Worm (Caenorhabditis elegans) whole organism, young adult: Measurements from ENCODE around the gene ZC250.2.

Experiments used
- D2030.7 ChIP-seq: fragments of 200-800 bp; sonication (Bioruptor generic); IDR thresholded peaks from 2 replicates; pipeline ENCODE4 v1.3.6; 2022; ENCODE audit warnings: missing genetic modification reagents, missing genetic modification characterization, missing compliant biosample characterization
- F52B5.7 ChIP-seq: sonication (generic microtip); optimal IDR thresholded peaks from 2 replicates; lab custom pipeline; 2016; ENCODE audit warnings: mild to moderate bottlenecking, missing genetic modification characterization, missing compliant biosample characterization
- Y79H2A.3 ChIP-seq: fragments of 200-800 bp; sonication (Bioruptor generic); conservative IDR thresholded peaks from 2 replicates; pipeline ENCODE4 v1.3.6; 2022; ENCODE audit warnings: missing genetic modification reagents, missing genetic modification characterization, missing compliant biosample characterization
- Y95B8A.8 ChIP-seq: fragments of 200-800 bp; sonication (Bioruptor generic); IDR thresholded peaks from 2 replicates; pipeline ENCODE4 v1.3.6; 2022; ENCODE audit warnings: missing genetic modification reagents, missing genetic modification characterization, missing compliant biosample characterization
- ama-1 ChIP-seq, 3 experiments: fragments of 150-350 bp in 1 of 3; sonication (generic microtip) in 2 of 3; optimal IDR thresholded peaks; 2 replicates each; lab custom pipeline; 2014 to 2018; ENCODE audit warnings: missing biosample characterization in 2 of 3, missing genetic modification characterization in 2 of 3, missing genetic modification reagents in 2 of 3
- bed-2 ChIP-seq: fragments of 200-800 bp; sonication (Bioruptor generic); IDR thresholded peaks from 2 replicates; pipeline ENCODE4 v1.3.6; 2022; ENCODE audit warnings: missing genetic modification reagents, missing genetic modification characterization, missing compliant biosample characterization
- cebp-1 ChIP-seq, 2 experiments: fragments of 200-800 bp in 1 of 2; sonication (Bioruptor generic) in 1 of 2; sonication (generic microtip) in 1 of 2; IDR thresholded peaks in 1 of 2; optimal IDR thresholded peaks in 1 of 2; 2 replicates each; pipeline versions ENCODE4 v1.3.6 to Lab custom; 2017 to 2022; ENCODE audit warnings: missing compliant biosample characterization in 2 of 2, missing genetic modification characterization in 2 of 2, mild to moderate bottlenecking in 1 of 2, missing genetic modification reagents in 1 of 2, moderate library complexity in 1 of 2
- ceh-100 ChIP-seq: fragments of 200-800 bp; sonication (Bioruptor generic); IDR thresholded peaks from 2 replicates; pipeline ENCODE4 v1.3.6; 2022; ENCODE audit warnings: missing genetic modification reagents, missing genetic modification characterization, missing compliant biosample characterization
- ceh-27 ChIP-seq: fragments of 200-800 bp; sonication (Bioruptor generic); optimal IDR thresholded peaks from 2 replicates; lab custom pipeline; 2018; ENCODE audit warnings: mild to moderate bottlenecking, missing genetic modification characterization, moderate library complexity, missing compliant biosample characterization
- ceh-91 ChIP-seq: fragments of 200-800 bp; sonication (Bioruptor generic); IDR thresholded peaks from 2 replicates; pipeline ENCODE4 v1.3.6; 2022; ENCODE audit warnings: missing genetic modification reagents, missing genetic modification characterization, missing compliant biosample characterization
- chd-7 ChIP-seq: sonication (generic microtip); optimal IDR thresholded peaks from 2 replicates; lab custom pipeline; 2016; ENCODE audit warnings: mild to moderate bottlenecking, missing genetic modification characterization, moderate library complexity, missing compliant biosample characterization
- die-1 ChIP-seq: sonication (generic microtip); optimal IDR thresholded peaks from 2 replicates; lab custom pipeline; 2016; ENCODE audit warnings: missing genotype, mild to moderate bottlenecking, missing genetic modification characterization, missing compliant biosample characterization
- egl-44 ChIP-seq: fragments of 200-800 bp; sonication (Bioruptor generic); IDR thresholded peaks from 2 replicates; pipeline ENCODE4 v1.3.6; 2022; ENCODE audit warnings: missing genetic modification reagents, missing genetic modification characterization, missing compliant biosample characterization
- hmg-20 ChIP-seq: fragments of 200-800 bp; sonication (Bioruptor generic); IDR thresholded peaks from 2 replicates; pipeline ENCODE4 v1.3.6; 2022; ENCODE audit warnings: missing genetic modification reagents, missing genetic modification characterization, missing compliant biosample characterization
- hsf-1 ChIP-seq: fragments of 200-800 bp; sonication (Bioruptor generic); IDR thresholded peaks from 2 replicates; pipeline ENCODE4 v1.3.6; 2022; ENCODE audit warnings: missing genetic modification reagents, missing genetic modification characterization, missing compliant biosample characterization
- lag-1 ChIP-seq: fragments of 200-800 bp; sonication (Bioruptor generic); IDR thresholded peaks from 2 replicates; pipeline ENCODE4 v1.3.6; 2022; ENCODE audit warnings: missing genetic modification reagents, missing genetic modification characterization, missing compliant biosample characterization
- lin-54 ChIP-seq: fragments of 200-800 bp; sonication (Bioruptor generic); optimal IDR thresholded peaks from 2 replicates; lab custom pipeline; 2018; ENCODE audit warnings: mild to moderate bottlenecking, missing genetic modification characterization, missing compliant biosample characterization
- lir-1 ChIP-seq: fragments of 200-800 bp; sonication (Bioruptor generic); conservative IDR thresholded peaks from 2 replicates; pipeline ENCODE4 v1.3.6; 2022; ENCODE audit warnings: missing genetic modification reagents, missing genetic modification characterization, missing compliant biosample characterization
- lsy-27 ChIP-seq: sonication (generic microtip); optimal IDR thresholded peaks from 2 replicates; lab custom pipeline; 2017; ENCODE audit warnings: missing genetic modification characterization, mild to moderate bottlenecking, missing compliant biosample characterization, antibody characterized with exemption, missing genotype, borderline replicate concordance; ENCODE audit not compliant: insufficient read depth
- madf-10 ChIP-seq: sonication (generic microtip); optimal IDR thresholded peaks from 2 replicates; lab custom pipeline; 2016; ENCODE audit warnings: mild to moderate bottlenecking, missing genetic modification characterization, missing compliant biosample characterization
- madf-3 ChIP-seq: fragments of 200-800 bp; sonication (Bioruptor generic); IDR thresholded peaks from 2 replicates; pipeline ENCODE4 v1.3.6; 2022; ENCODE audit warnings: missing genetic modification reagents, missing genetic modification characterization, missing compliant biosample characterization
- mel-28 ChIP-seq: sonication (generic microtip); optimal IDR thresholded peaks from 2 replicates; lab custom pipeline; 2016; ENCODE audit warnings: borderline replicate concordance, mild to moderate bottlenecking, missing genetic modification characterization, missing compliant biosample characterization
- nfya-1 ChIP-seq: sonication (generic microtip); optimal IDR thresholded peaks from 2 replicates; lab custom pipeline; 2017; ENCODE audit warnings: antibody characterized with exemption, missing compliant biosample characterization, missing genetic modification characterization, borderline replicate concordance; ENCODE audit not compliant: insufficient read depth
- nhr-80 ChIP-seq: sonication (generic microtip); optimal IDR thresholded peaks from 2 replicates; lab custom pipeline; 2016; ENCODE audit warnings: missing genetic modification characterization, missing compliant biosample characterization
- nhr-90 ChIP-seq: sonication (generic microtip); optimal IDR thresholded peaks from 2 replicates; lab custom pipeline; 2016; ENCODE audit warnings: missing genotype, mild to moderate bottlenecking, missing genetic modification characterization, missing compliant biosample characterization
- repo-1 ChIP-seq: sonication (generic microtip); optimal IDR thresholded peaks from 2 replicates; lab custom pipeline; 2017; ENCODE audit warnings: mild to moderate bottlenecking, missing genetic modification characterization, missing compliant biosample characterization
- rpc-1 ChIP-seq, 2 experiments: fragments of 150-350 bp in 1 of 2; sonication (generic microtip) in 1 of 2; optimal IDR thresholded peaks; 2 replicates each; lab custom pipeline; 2014 to 2018; ENCODE audit warnings: missing biosample characterization in 1 of 2, missing genetic modification characterization in 1 of 2, missing genetic modification reagents in 1 of 2, missing genotype in 1 of 2
- snpc-3.4 ChIP-seq: sonication (generic microtip); optimal IDR thresholded peaks from 2 replicates; lab custom pipeline; 2017; ENCODE audit warnings: missing genetic modification characterization, mild to moderate bottlenecking, missing compliant biosample characterization, antibody characterized with exemption, moderate library complexity, missing genotype, missing genetic modification reagents
- tbx-9 ChIP-seq: sonication (generic microtip); optimal IDR thresholded peaks from 2 replicates; lab custom pipeline; 2016; ENCODE audit warnings: borderline replicate concordance, missing genetic modification characterization, inconsistent platforms, missing compliant biosample characterization
- zim-3 ChIP-seq: sonication (generic microtip); optimal IDR thresholded peaks from 2 replicates; lab custom pipeline; 2017; ENCODE audit warnings: mild to moderate bottlenecking, missing genetic modification characterization, moderate library complexity, missing compliant biosample characterization
- ztf-26 ChIP-seq: sonication (generic microtip); optimal IDR thresholded peaks from 2 replicates; lab custom pipeline; 2017; ENCODE audit warnings: missing genetic modification characterization, missing compliant biosample characterization
- ztf-28 ChIP-seq: fragments of 200-800 bp; sonication (Bioruptor generic); IDR thresholded peaks from 2 replicates; pipeline ENCODE4 v1.3.6; 2022; ENCODE audit warnings: missing genetic modification reagents, missing genetic modification characterization, missing compliant biosample characterization

The ZC250.2 gene

DNA sequence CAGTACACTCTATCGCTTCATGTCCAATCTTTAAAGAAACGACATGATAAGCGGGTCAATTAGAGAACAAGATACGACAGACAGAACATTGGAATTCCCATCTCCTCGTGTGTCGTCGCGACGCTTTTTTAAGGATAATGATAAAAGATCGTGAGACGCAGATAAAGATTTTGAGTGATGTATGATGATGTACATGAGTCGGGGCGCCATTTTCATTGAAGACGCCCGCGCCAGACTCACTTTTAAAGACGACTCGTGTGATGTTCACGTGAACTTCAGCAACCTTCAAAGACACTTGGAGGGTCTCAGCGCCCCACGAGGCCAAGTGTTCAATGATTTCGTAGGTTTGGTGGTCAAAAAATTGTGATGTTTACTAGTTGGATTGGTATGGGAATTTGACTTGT, 23.8 kb upstream of the ZC250.2 start (continued):
- no peak for TF ChIP-seq hmg-20 (GFP tag; lab: Robert Waterston, UW)
- no peak for TF ChIP-seq nfya-1
- TF ChIP-seq Y95B8A.8 (GFP tag; lab: Robert Waterston, UW), result no peak
- no peak for TF ChIP-seq nhr-90
- no peak for TF ChIP-seq madf-10 (tag; lab: Kevin White, UChicago)
- TF ChIP-seq madf-3 (GFP tag; lab: Robert Waterston, UW), result 0 out of 2 replicates have a peak, but pooled peaks have one; percentile 33
- TF ChIP-seq egl-44 (GFP tag; lab: Robert Waterston, UW), result no peak
- TF ChIP-seq lsy-27 (tag; lab: Kevin White, UChicago), result no peak
- no peak for TF ChIP-seq rpc-1 (optimal IDR thresholded peaks at IDR 0.05; lab: Kevin White, UChicago)
- TF ChIP-seq rpc-1 (tag; optimal IDR thresholded peaks at IDR 0.05; lab: Kevin White, UChicago), result no peak
- no peak for TF ChIP-seq lir-1 (GFP tag; lab: Robert Waterston, UW)
- peak; percentile 42 for TF ChIP-seq chd-7
- TF ChIP-seq Y79H2A.3 (GFP tag; lab: Robert Waterston, UW), result no peak
- peak; percentile 26 for TF ChIP-seq die-1 (tag; lab: Kevin White, UChicago)
- no peak for TF ChIP-seq ceh-27 (GFP tag; lab: Kevin White, UChicago)
- no peak for TF ChIP-seq zim-3 (tag; lab: Kevin White, UChicago)

DNA sequence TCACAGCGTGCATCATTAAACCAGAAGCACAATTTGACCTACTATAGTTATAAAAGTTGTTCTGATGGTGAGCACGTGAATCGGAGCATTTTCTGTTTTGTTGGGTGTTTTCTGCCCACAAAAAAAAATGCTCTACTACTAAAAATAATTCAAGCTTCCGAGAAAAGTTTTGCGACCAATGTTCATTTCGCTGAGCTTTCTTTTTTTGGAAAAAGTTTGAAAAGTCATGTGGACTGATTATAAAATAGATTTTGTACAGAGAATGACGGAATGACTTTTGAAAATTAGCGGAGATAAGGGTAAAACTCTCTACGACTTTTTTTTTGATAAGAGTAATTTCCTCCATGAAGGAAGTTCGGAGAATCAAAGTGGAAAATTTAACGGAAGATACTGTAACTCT, 22.6 kb upstream of the ZC250.2 start:
- TF ChIP-seq lag-1 (GFP tag; lab: Robert Waterston, UW), result no peak
- no peak for TF ChIP-seq F52B5.7 (tag; lab: Kevin White, UChicago)
- TF ChIP-seq nhr-80 (tag; lab: Kevin White, UChicago), result peak; percentile 44

ce11 chrV:5769999-5770398, 22.1 kb upstream of the ZC250.2 start:
- TF ChIP-seq hsf-1 (GFP tag; lab: Robert Waterston, UW), result no peak
- TF ChIP-seq tbx-9 (tag; lab: Kevin White, UChicago), result no peak
- TF ChIP-seq bed-2, result no peak
- TF ChIP-seq ceh-91 (GFP tag; lab: Robert Waterston, UW), result no peak
- TF ChIP-seq snpc-3.4 (tag; lab: Kevin White, UChicago), result no peak
- no peak for TF ChIP-seq ztf-26 (tag; lab: Kevin White, UChicago)
- no peak for TF ChIP-seq mel-28 (tag; lab: Kevin White, UChicago)
- no peak for TF ChIP-seq lin-54 (GFP tag; lab: Kevin White, UChicago)
- TF ChIP-seq repo-1, result no peak
- no peak for TF ChIP-seq D2030.7 (GFP tag; lab: Robert Waterston, UW)
- TF ChIP-seq cebp-1 (GFP tag; IDR thresholded peaks at IDR 0.05; lab: Robert Waterston, UW), result no peak
- TF ChIP-seq cebp-1 (tag; optimal IDR thresholded peaks at IDR 0.05; lab: Kevin White, UChicago), result no peak
- TF ChIP-seq ceh-100 (GFP tag; lab: Robert Waterston, UW), result no peak

ce11 chrV:5771627-5772026, 20.5 kb upstream of the ZC250.2 start, which contains the start of gene F44E7.3:
F44E7.3 (plus strand) TSS chrV:5771945.
- TF ChIP-seq madf-3 (GFP tag; lab: Robert Waterston, UW) (0 out of 2 replicates have a peak, but pooled peaks have one; percentile 24), ama-1 (optimal IDR thresholded peaks at IDR 0.05; lab: Kevin White, UChicago) (peak; percentile 27), ama-1 (GFP tag; optimal IDR thresholded peaks at IDR 0.05; lab: Kevin White, UChicago) (no peak), ztf-28 (GFP tag; lab: Robert Waterston, UW) (no peak)
